Worm (Caenorhabditis elegans) whole organism, midembryonic: Measurements from ENCODE around the gene mapk-15.

Source experiments
- T22C8.4 ChIP-seq: fragments of 200-800 bp; sonication (Bioruptor generic); IDR thresholded peaks from 2 replicates; pipeline ENCODE4 v1.3.6; 2022; ENCODE audit warnings: missing genetic modification characterization, missing compliant biosample characterization
- flt-1 ChIP-seq: fragments of 200-800 bp; sonication (Bioruptor generic); IDR thresholded peaks from 2 replicates; pipeline ENCODE4 v1.3.6; 2022; ENCODE audit warnings: missing genetic modification characterization, missing compliant biosample characterization
- med-1 ChIP-seq: sonication (generic microtip); optimal IDR thresholded peaks from 2 replicates; lab custom pipeline; 2017; ENCODE audit warnings: missing genetic modification characterization, mild to moderate bottlenecking, missing compliant biosample characterization, antibody characterized with exemption, missing genetic modification reagents; ENCODE audit not compliant: insufficient read depth
- ref-1 ChIP-seq: fragments of 200-800 bp; sonication (Bioruptor generic); conservative IDR thresholded peaks from 2 replicates; pipeline ENCODE4 v1.3.6; 2022; ENCODE audit warnings: missing genetic modification reagents, missing genetic modification characterization, missing compliant biosample characterization
- ztf-29 ChIP-seq: fragments of 200-800 bp; sonication (Bioruptor generic); IDR thresholded peaks from 2 replicates; pipeline ENCODE4 v1.3.6; 2022; ENCODE audit warnings: missing genetic modification reagents, missing genetic modification characterization, missing compliant biosample characterization

- TF ChIP-seq ztf-29 (GFP tag; lab: Robert Waterston, UW) = no peak
- no peak for TF ChIP-seq med-1
- TF ChIP-seq T22C8.4 (GFP tag; lab: Robert Waterston, UW) = no peak
- no peak for TF ChIP-seq flt-1 (GFP tag; lab: Robert Waterston, UW)
- no peak for TF ChIP-seq ref-1
Measured at ce11 chrIII:6118320-6118719, 50.7 kb downstream of the mapk-15 start, which contains the start of gene kin-18.
